Worm (Caenorhabditis elegans) whole organism, late embryonic: ENCODE results near the gene abu-2.

Experiments used
- C38D4.7 ChIP-seq: fragments of 200-800 bp; sonication (Bioruptor generic); optimal IDR thresholded peaks from 2 replicates; lab custom pipeline; 2018; ENCODE audit warnings: mild to moderate bottlenecking, missing genetic modification characterization, moderate library complexity, missing compliant biosample characterization
- ama-1 ChIP-seq: fragments of 150-350 bp; optimal IDR thresholded peaks from 2 replicates; lab custom pipeline; 2014
- ceh-34 ChIP-seq: sonication (generic microtip); optimal IDR thresholded peaks from 2 replicates; lab custom pipeline; 2016; ENCODE audit warnings: mild to moderate bottlenecking, missing genetic modification characterization, missing compliant biosample characterization
- elt-2 ChIP-seq: sonication (generic microtip); optimal IDR thresholded peaks from 2 replicates; lab custom pipeline; 2016; ENCODE audit warnings: missing genetic modification reagents, missing genetic modification characterization, missing compliant biosample characterization
- odd-2 ChIP-seq: sonication (generic microtip); optimal IDR thresholded peaks from 2 replicates; lab custom pipeline; 2017; ENCODE audit warnings: antibody characterized with exemption, mild to moderate bottlenecking, missing genetic modification characterization, missing compliant biosample characterization
- pag-3 ChIP-seq: sonication (generic microtip); optimal IDR thresholded peaks from 2 replicates; lab custom pipeline; 2016; ENCODE audit warnings: missing compliant biosample characterization, missing genetic modification characterization, borderline replicate concordance
- syd-9 ChIP-seq: sonication (generic microtip); optimal IDR thresholded peaks from 2 replicates; lab custom pipeline; 2016; ENCODE audit warnings: mild to moderate bottlenecking, missing genetic modification characterization, moderate library complexity, missing compliant biosample characterization

DNA sequence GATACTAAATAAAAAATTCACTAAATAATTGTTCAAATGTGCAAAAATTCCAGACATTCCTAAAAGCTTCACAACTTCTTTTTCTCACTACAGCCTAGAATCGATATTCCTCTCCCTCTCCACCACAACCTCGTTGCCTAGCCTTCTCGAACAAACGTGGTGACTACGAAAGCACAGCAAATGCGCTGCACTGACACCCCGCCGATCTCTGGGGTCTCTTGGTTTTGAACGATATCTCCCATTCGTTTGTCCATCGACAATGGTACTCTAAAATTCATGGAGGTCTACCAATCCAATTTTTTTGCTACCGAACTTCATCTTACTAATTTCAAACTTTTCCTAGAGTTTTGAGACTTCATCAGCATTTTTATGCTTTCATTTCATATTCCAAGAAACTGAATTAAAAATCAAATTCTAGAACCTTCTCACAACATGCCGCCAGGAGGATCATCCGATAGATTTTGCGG, 39.9 kb upstream of the abu-2 start, which contains the start of gene W05H7.1:
- TF ChIP-seq syd-9 (tag; lab: Kevin White, UChicago) = no peak
- TF ChIP-seq ama-1 (lab: Kevin White, UChicago) = no peak
- TF ChIP-seq pag-3 (tag; lab: Kevin White, UChicago) = no peak
- TF ChIP-seq odd-2 (tag; lab: Kevin White, UChicago) = no peak
- TF ChIP-seq elt-2 (tag; lab: Kevin White, UChicago) = no peak
- TF ChIP-seq C38D4.7 (GFP tag; lab: Kevin White, UChicago) = no peak
- no peak for TF ChIP-seq ceh-34 (tag; lab: Kevin White, UChicago)
